Worm (Caenorhabditis elegans): Measurements from ENCODE around the gene K12H6.2.

Gene K12H6.2

DNA sequence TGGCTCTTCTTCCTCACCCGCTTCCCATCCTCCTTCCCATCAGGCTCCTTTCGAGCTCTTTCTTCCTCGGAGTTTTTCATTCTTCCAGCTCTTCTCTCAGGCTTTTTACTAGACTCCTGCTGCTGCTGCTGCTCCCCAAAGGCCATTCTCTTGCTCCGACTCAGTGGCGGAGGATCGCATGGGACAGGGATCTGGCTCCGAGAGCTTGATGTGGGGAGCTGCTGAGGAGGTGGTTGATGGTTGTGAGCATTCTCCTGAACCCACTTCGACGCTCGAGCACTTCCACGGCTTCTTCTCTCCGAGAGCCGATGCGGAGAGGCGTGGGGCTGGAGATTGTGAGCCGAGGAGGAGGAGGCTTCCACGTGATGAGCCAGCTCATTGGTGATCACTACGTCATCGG lies 29.6 kb downstream of the K12H6.2 start:
- no peak for TF ChIP-seq him-1 (tag; optimal IDR thresholded peaks at IDR 0.05)
- TF ChIP-seq W03F9.2 (tag; optimal IDR thresholded peaks at IDR 0.05), result no peak
- no peak for TF ChIP-seq dao-5 (tag; optimal IDR thresholded peaks at IDR 0.05)

- no peak for TF ChIP-seq him-1 (tag; optimal IDR thresholded peaks at IDR 0.05)
Measured at ce11 chrII:2783380-2783779, 32.0 kb downstream of the K12H6.2 start.

ce11 chrII:2781355-2781754 lies 34.0 kb downstream of the K12H6.2 start, which contains the start of gene F08D12.2:
F08D12.2 (plus strand) TSS chrII:2781655.
- TF ChIP-seq him-1 (tag; optimal IDR thresholded peaks at IDR 0.05) (no peak), dao-5 (tag; optimal IDR thresholded peaks at IDR 0.05) (no peak), W03F9.2 (tag; optimal IDR thresholded peaks at IDR 0.05) (no peak)

DNA sequence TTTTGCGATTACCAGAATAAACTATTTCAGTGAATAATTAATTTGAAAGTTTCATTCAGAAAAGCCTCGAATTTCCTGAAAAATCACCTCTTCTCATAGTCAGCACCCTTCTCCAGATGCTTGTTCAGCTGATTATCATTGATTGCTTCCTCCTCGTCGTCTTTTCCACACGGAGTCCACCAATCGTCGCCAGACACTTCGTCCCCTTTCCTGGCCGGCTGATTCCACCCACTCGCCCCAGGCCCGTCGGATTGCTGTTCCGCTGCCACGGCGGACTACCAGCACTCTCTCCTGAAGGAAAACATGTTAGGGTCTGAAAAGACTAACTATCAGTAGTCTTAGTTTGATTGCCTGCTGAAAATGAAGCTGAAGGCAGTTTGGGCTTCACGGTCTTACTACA lies 34.5 kb downstream of the K12H6.2 start:
- TF ChIP-seq dao-5 (tag; optimal IDR thresholded peaks at IDR 0.05) (no peak), him-1 (tag; optimal IDR thresholded peaks at IDR 0.05) (no peak), W03F9.2 (tag; optimal IDR thresholded peaks at IDR 0.05) (no peak)

- TF ChIP-seq him-1 (tag; optimal IDR thresholded peaks at IDR 0.05), result no peak
- TF ChIP-seq dao-5 (tag; optimal IDR thresholded peaks at IDR 0.05), result no peak
- TF ChIP-seq W03F9.2 (tag; optimal IDR thresholded peaks at IDR 0.05), result no peak
Measured at ce11 chrII:2779253-2779652, 36.1 kb downstream of the K12H6.2 start, which contains the start of gene F08D12.3. F08D12.3 (plus strand) TSS chrII:2779553.

DNA sequence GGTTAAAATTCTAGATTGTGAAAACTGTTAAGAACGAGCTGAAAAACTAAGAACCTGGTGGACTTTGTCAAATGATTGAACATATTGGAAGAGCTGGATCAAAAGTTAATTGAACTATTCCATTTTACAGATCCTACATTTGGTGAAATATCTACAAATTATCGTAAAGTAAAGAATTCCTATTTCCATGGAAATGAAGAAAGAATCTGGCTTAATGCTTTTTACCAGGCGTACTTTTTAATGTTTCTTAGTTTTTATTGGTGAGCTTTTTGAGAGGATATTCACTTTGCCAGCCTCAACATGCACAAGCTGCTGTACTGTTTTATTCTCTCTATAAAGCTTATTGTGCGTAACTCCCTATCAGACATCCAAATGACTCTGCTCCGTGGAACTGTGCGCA lies 37.5 kb downstream of the K12H6.2 start, which contains the start of gene F08D12.4:
Gene F08D12.4, plus strand, starts transcription at position 301 of the 400 bp plus-strand sequence.
- no peak for TF ChIP-seq W03F9.2 (tag; optimal IDR thresholded peaks at IDR 0.05)
- no peak for TF ChIP-seq him-1 (tag; optimal IDR thresholded peaks at IDR 0.05)
- no peak for TF ChIP-seq dao-5 (tag; optimal IDR thresholded peaks at IDR 0.05)

DNA sequence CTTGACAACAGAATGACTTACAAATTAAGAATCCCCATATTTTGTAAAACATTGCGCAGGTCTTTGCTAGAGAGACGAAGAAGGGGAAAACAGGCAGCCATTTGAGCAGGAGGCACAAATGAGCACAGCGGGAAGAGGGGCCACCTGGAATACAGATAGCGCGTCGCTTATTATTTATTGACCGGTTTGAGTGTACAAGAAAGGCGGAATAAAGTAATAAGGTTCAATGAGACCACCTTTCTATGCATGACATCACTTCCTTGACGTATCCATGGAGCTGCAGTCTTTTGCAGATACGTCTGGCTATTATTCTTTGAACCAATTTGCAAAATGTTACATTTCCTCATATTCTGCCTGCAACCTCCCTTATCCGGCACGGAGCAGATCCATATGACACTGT lies 40.4 kb downstream of the K12H6.2 start, which contains the start of gene fbxb-111:
Gene fbxb-111, minus strand, starts transcription at position 101 of the 400 bp plus-strand sequence.
- no peak for TF ChIP-seq dao-5 (tag; optimal IDR thresholded peaks at IDR 0.05)

- no peak for TF ChIP-seq him-1 (tag; optimal IDR thresholded peaks at IDR 0.05)
- no peak for TF ChIP-seq dao-5 (tag; optimal IDR thresholded peaks at IDR 0.05)
- TF ChIP-seq W03F9.2 (tag; optimal IDR thresholded peaks at IDR 0.05), result no peak
Measured at ce11 chrII:2773534-2773933, 41.8 kb downstream of the K12H6.2 start, which contains the start of gene sdz-9. sdz-9 (minus strand) TSS chrII:2773634.

- TF ChIP-seq him-1 (tag; optimal IDR thresholded peaks at IDR 0.05), result no peak
- TF ChIP-seq W03F9.2 (tag; optimal IDR thresholded peaks at IDR 0.05), result no peak
- no peak for TF ChIP-seq dao-5 (tag; optimal IDR thresholded peaks at IDR 0.05)
Measured at ce11 chrII:2772166-2772565, 43.2 kb downstream of the K12H6.2 start, which contains the start of gene sdz-10. sdz-10 (minus strand) TSS chrII:2772266.

DNA sequence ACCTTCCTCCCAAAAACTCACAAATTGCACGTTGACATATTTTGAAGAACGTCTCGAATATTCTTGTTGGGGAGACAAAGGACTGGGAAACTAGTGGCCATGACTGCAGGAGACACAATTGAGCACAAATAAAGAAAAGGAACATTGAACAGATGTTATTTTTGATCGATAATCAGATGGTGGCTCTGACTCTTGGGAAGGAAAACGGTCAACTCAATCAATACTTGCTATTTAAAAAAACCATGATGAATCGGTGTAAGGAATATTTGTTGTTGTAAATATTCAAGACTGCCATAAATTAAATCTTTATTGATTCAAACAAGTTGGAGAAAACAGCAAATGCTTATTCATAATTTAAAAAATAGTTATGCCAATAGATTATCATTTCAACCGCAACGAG lies 44.6 kb downstream of the K12H6.2 start, which contains the start of gene fbxb-105:
Gene fbxb-105, minus strand, starts transcription at position 101 of the 400 bp plus-strand sequence.
- TF ChIP-seq him-1 (tag; optimal IDR thresholded peaks at IDR 0.05), result no peak
- no peak for TF ChIP-seq W03F9.2 (tag; optimal IDR thresholded peaks at IDR 0.05)

DNA sequence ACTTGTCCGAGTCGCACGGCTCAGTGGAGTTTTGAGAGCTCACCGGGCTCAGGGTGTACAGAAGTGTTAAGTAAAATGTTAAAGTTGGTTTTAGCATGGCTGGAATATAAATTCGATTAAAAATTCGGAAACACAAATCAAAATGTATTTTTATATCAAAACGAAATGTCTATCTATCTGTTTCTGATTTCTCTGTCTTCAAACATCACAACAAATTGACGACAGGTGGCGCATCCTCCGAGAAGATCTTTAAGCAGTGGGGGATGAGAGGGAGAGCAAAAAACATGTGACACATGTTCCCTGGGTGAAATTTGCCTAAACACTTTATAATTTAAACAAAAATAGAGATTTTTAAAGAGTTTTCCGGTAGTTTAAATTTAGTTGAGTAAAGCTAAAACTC lies 46.3 kb downstream of the K12H6.2 start, which contains the start of gene F08D12.7:
Gene F08D12.7, minus strand, starts transcription at position 101 of the 400 bp plus-strand sequence.
- TF ChIP-seq W03F9.2 (tag; optimal IDR thresholded peaks at IDR 0.05), result no peak

- no peak for TF ChIP-seq him-1 (tag; optimal IDR thresholded peaks at IDR 0.05)
Measured at ce11 chrII:2766331-2766730, 49.0 kb downstream of the K12H6.2 start, which contains the start of gene F08D12.15. F08D12.15 (plus strand) TSS chrII:2766631.

DNA sequence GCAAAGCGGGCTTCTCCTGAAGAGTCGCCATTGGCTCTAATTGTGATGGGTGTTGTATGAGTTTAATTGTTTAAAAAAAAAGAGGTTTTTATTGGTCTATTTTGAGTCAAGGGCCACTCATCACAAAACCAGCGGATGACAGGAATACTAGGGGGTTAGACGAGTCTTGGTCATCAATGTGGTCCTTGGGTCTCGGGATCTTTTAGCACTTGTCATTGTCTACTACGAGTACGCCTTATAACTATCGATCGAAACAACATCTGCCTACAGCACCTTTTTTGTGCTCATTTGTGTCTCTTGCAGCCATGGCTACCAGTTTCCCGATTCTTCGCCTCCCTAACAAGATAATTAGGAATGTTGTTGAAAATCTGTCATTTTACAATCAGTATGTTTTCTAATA lies 50.7 kb downstream of the K12H6.2 start, which contains the start of gene fbxb-108:
Gene fbxb-108, plus strand, starts transcription at position 301 of the 400 bp plus-strand sequence.
- TF ChIP-seq W03F9.2 (tag; optimal IDR thresholded peaks at IDR 0.05) (no peak), him-1 (tag; optimal IDR thresholded peaks at IDR 0.05) (no peak), dao-5 (tag; optimal IDR thresholded peaks at IDR 0.05) (no peak)
